Fruit fly (Drosophila melanogaster) whole organism: ENCODE results near the gene Ire1.

Experiments
- CG8478 ChIP-seq: fragments of >200 bp; optimal IDR thresholded peaks from 2 replicates; lab custom pipeline; 2018; ENCODE audit warnings: inconsistent platforms
- pan ChIP-seq: fragments of >200 bp; optimal IDR thresholded peaks from 2 replicates; lab custom pipeline; 2017
- usp ChIP-seq: fragments of >200 bp; optimal IDR thresholded peaks from 2 replicates; lab custom pipeline; 2017; ENCODE audit warnings: missing biosample characterization, missing genetic modification characterization, mixed read lengths

DNA sequence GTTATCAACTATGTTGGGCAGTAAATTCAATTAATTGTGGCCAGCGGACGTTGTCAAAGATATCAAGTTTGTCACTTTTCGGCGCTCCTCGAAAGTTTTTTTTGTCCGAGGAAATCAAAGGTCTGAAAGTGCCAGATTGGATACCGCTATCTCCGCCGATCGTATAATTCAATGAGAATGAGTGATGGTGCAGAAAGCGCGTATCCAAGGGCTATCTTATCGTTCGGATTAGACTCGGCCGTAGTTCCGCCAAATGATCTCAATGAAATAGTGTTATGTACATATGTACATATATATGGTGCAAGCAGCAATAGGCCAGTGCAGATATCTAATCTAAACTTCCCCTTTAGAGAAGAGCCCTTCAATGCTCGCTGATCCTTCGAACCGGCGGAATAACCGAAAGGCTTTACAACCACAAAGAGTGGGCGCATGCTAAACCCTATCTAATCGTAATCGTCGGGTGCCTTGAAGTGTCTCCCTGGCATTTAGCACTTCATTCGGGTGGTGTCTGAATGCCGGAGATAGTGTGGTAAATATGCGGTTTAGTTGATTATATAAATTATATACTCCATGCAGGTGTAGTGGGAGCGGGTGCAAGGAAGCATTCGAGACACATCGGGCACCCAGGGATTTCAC lies 12.1 kb upstream of the Ire1 start:
- TF ChIP-seq pan (lab: Kevin White, UChicago) (no peak), CG8478 (lab: Kevin White, UChicago) (no peak), usp (GFP tag; lab: Kevin White, UChicago) (no peak)
